Worm (Caenorhabditis elegans): ENCODE results near the gene R04F11.2.

DNA sequence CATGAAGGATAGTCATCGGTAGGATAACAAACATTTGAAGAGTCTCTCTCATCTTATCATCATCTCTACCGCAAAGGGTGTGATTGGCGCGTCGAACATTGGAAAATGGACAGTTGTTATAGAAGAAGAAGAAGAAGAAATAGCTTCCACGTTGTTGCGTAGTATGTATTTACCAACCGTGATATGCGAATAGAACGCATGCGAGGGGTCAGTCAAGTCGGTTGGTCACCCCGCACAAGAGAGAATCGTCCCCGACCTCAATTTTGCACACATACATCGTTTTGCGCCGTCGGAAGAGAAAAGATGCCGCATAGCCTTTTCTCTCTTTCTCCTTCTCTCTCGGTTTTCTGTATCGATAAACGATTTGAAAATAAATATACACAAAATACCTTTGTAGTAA is 23.2 kb upstream of the R04F11.2 start:
- TF ChIP-seq nhr-11 (tag; optimal IDR thresholded peaks at IDR 0.05) (no peak), ceh-19 (GFP tag; optimal IDR thresholded peaks at IDR 0.05) (no peak), ceh-48 (tag; optimal IDR thresholded peaks at IDR 0.05) (no peak), nfya-1 (tag; optimal IDR thresholded peaks at IDR 0.05) (peak; percentile 12), ceh-2 (tag; optimal IDR thresholded peaks at IDR 0.05) (no peak), unc-86 (tag; optimal IDR thresholded peaks at IDR 0.05) (no peak), ztf-16 (tag; optimal IDR thresholded peaks at IDR 0.05) (no peak), pqm-1 (tag; optimal IDR thresholded peaks at IDR 0.05) (no peak)
